Worm (Caenorhabditis elegans) whole organism, L3 larva: ENCODE results near the gene srh-265.
A peak's percentile ranks its signal among the peaks of the same experiment; 100 is the strongest.

Experiments
- aly-2 ChIP-seq: fragments of 150-350 bp; optimal IDR thresholded peaks from 2 replicates; lab custom pipeline; 2014; ENCODE audit warnings: missing biosample characterization, missing genetic modification characterization
- ama-1 ChIP-seq: fragments of 150-350 bp; optimal IDR thresholded peaks from 2 replicates; lab custom pipeline; 2018
- ceh-16 ChIP-seq: sonication (generic microtip); optimal IDR thresholded peaks from 2 replicates; lab custom pipeline; 2017; ENCODE audit warnings: missing biosample characterization, missing genetic modification characterization
- ceh-82 ChIP-seq: fragments of 150-350 bp; optimal IDR thresholded peaks from 2 replicates; lab custom pipeline; 2014; ENCODE audit warnings: missing biosample characterization, missing genetic modification characterization
- ceh-9 ChIP-seq: sonication (generic microtip); optimal IDR thresholded peaks from 2 replicates; lab custom pipeline; 2018; ENCODE audit warnings: missing biosample characterization, missing genetic modification characterization
- daf-12 ChIP-seq: fragments of 150-350 bp; optimal IDR thresholded peaks from 2 replicates; lab custom pipeline; 2014; ENCODE audit warnings: missing biosample characterization, missing genetic modification reagents, missing genetic modification characterization
- egl-5 ChIP-seq: fragments of 150-350 bp; optimal IDR thresholded peaks from 2 replicates; lab custom pipeline; 2017; ENCODE audit warnings: missing biosample characterization, missing genetic modification reagents, missing genetic modification characterization, inconsistent platforms
- elt-1 ChIP-seq: fragments of 150-350 bp; optimal IDR thresholded peaks from 2 replicates; lab custom pipeline; 2014; ENCODE audit warnings: missing biosample characterization, missing genetic modification characterization
- elt-2 ChIP-seq: sonication (generic microtip); optimal IDR thresholded peaks from 2 replicates; lab custom pipeline; 2016; ENCODE audit warnings: missing genetic modification reagents, mild to moderate bottlenecking, missing genetic modification characterization, missing compliant biosample characterization
- eor-1 ChIP-seq, 2 experiments: fragments of 150-350 bp; optimal IDR thresholded peaks; 2 replicates each; lab custom pipeline; 2014 to 2018; ENCODE audit warnings: missing biosample characterization in 2 of 2, missing genetic modification characterization in 2 of 2
- fkh-10 ChIP-seq: sonication (generic microtip); optimal IDR thresholded peaks from 2 replicates; lab custom pipeline; 2017; ENCODE audit warnings: missing biosample characterization, missing genetic modification reagents, missing genetic modification characterization
- fkh-2 ChIP-seq: fragments of 150-350 bp; optimal IDR thresholded peaks from 2 replicates; lab custom pipeline; 2014; ENCODE audit warnings: missing biosample characterization, missing genetic modification reagents, missing genetic modification characterization
- fos-1 ChIP-seq: fragments of 150-350 bp; optimal IDR thresholded peaks from 2 replicates; lab custom pipeline; 2014; ENCODE audit warnings: missing biosample characterization, missing genetic modification characterization
- hmg-11 ChIP-seq: sonication (generic microtip); optimal IDR thresholded peaks from 2 replicates; lab custom pipeline; 2016; ENCODE audit warnings: missing genetic modification characterization, missing compliant biosample characterization
- jun-1 ChIP-seq: fragments of 150-350 bp; optimal IDR thresholded peaks from 2 replicates; lab custom pipeline; 2014; ENCODE audit warnings: missing biosample characterization, missing genetic modification reagents, missing genetic modification characterization
- lin-15B ChIP-seq: fragments of 150-350 bp; optimal IDR thresholded peaks from 2 replicates; lab custom pipeline; 2014; ENCODE audit warnings: missing biosample characterization, missing genetic modification characterization
- lin-39 ChIP-seq: fragments of 150-350 bp; optimal IDR thresholded peaks from 2 replicates; lab custom pipeline; 2018; ENCODE audit warnings: missing biosample characterization, missing genetic modification reagents, missing genetic modification characterization
- lsy-12 ChIP-seq: sonication (generic microtip); optimal IDR thresholded peaks from 2 replicates; lab custom pipeline; 2016; ENCODE audit warnings: mild to moderate bottlenecking, missing genetic modification characterization, missing compliant biosample characterization
- mdl-1 ChIP-seq: fragments of 150-350 bp; optimal IDR thresholded peaks from 2 replicates; lab custom pipeline; 2014; ENCODE audit warnings: missing biosample characterization, missing genetic modification characterization
- mml-1 ChIP-seq: fragments of 150-350 bp; sonication (generic microtip); optimal IDR thresholded peaks from 3 replicates; lab custom pipeline; 2014; ENCODE audit warnings: missing biosample characterization, missing genetic modification characterization
- nfya-1 ChIP-seq: sonication (generic microtip); optimal IDR thresholded peaks from 2 replicates; lab custom pipeline; 2017; ENCODE audit warnings: missing genetic modification characterization, mild to moderate bottlenecking, missing compliant biosample characterization, antibody characterized with exemption, moderate library complexity; ENCODE audit not compliant: insufficient read depth
- nhr-11 ChIP-seq: fragments of 150-350 bp; optimal IDR thresholded peaks from 2 replicates; lab custom pipeline; 2014; ENCODE audit warnings: missing biosample characterization, missing genetic modification characterization
- nhr-23 ChIP-seq: fragments of 150-350 bp; optimal IDR thresholded peaks from 2 replicates; lab custom pipeline; 2014; ENCODE audit warnings: missing biosample characterization, missing genetic modification reagents, missing genetic modification characterization
- nhr-25 ChIP-seq: sonication (generic microtip); optimal IDR thresholded peaks from 2 replicates; lab custom pipeline; 2017; ENCODE audit warnings: missing biosample characterization, missing genetic modification characterization
- nhr-28 ChIP-seq: fragments of 150-350 bp; optimal IDR thresholded peaks from 2 replicates; lab custom pipeline; 2014; ENCODE audit warnings: missing biosample characterization, missing genetic modification characterization
- nhr-43 ChIP-seq: sonication (generic microtip); optimal IDR thresholded peaks from 2 replicates; lab custom pipeline; 2016; ENCODE audit warnings: mild to moderate bottlenecking, missing genetic modification characterization, missing compliant biosample characterization; ENCODE audit not compliant: poor library complexity, severe bottlenecking
- nhr-76 ChIP-seq: fragments of 150-350 bp; sonication (generic microtip); optimal IDR thresholded peaks from 5 replicates; lab custom pipeline; 2014; ENCODE audit warnings: missing biosample characterization, missing genetic modification characterization
- pha-4 ChIP-seq: fragments of 150-350 bp; optimal IDR thresholded peaks from 2 replicates; lab custom pipeline; 2014; ENCODE audit warnings: missing biosample characterization, missing genetic modification reagents, missing genetic modification characterization
- pqm-1 ChIP-seq: fragments of 150-350 bp; optimal IDR thresholded peaks from 2 replicates; lab custom pipeline; 2017; ENCODE audit warnings: missing biosample characterization, missing genetic modification characterization, inconsistent platforms
- skn-1 ChIP-seq: fragments of 150-350 bp; optimal IDR thresholded peaks from 2 replicates; lab custom pipeline; 2014; ENCODE audit warnings: missing biosample characterization, missing genetic modification characterization
- snpc-4 ChIP-seq: fragments of 150-350 bp; optimal IDR thresholded peaks from 2 replicates; lab custom pipeline; 2014; ENCODE audit warnings: missing biosample characterization, missing genetic modification characterization
- unc-39 ChIP-seq: sonication (generic microtip); optimal IDR thresholded peaks from 4 replicates; lab custom pipeline; 2017; ENCODE audit warnings: missing biosample characterization, missing genetic modification characterization
- ztf-11 ChIP-seq: fragments of 150-350 bp; optimal IDR thresholded peaks from 2 replicates; lab custom pipeline; 2014; ENCODE audit warnings: missing biosample characterization, missing genetic modification characterization

Gene srh-265

ce11 chrV:15412625-15413024, 3.4 kb upstream of the srh-265 start, which contains the start of gene srbc-63:
Gene srbc-63, minus strand, starts transcription at chrV:15412725.
- TF ChIP-seq nfya-1 (tag; lab: Kevin White, UChicago) (no peak), daf-12 (tag; lab: Kevin White, UChicago) (no peak), pha-4 (no peak), skn-1 (tag; lab: Kevin White, UChicago) (no peak), eor-1 (tag; optimal IDR thresholded peaks at IDR 0.05; lab: Kevin White, UChicago) (no peak), nhr-11 (tag; lab: Kevin White, UChicago) (no peak), nhr-28 (no peak), lin-39 (tag; lab: Kevin White, UChicago) (no peak), fos-1 (tag; lab: Kevin White, UChicago) (no peak), nhr-43 (no peak), jun-1 (tag; lab: Kevin White, UChicago) (no peak), aly-2 (tag; lab: Kevin White, UChicago) (no peak), unc-39 (tag; lab: Kevin White, UChicago) (no peak), hmg-11 (tag; lab: Kevin White, UChicago) (no peak), fkh-2 (tag; lab: Kevin White, UChicago) (no peak), fkh-10 (GFP tag; lab: Kevin White, UChicago) (no peak), ceh-16 (tag; lab: Kevin White, UChicago) (no peak), snpc-4 (tag; lab: Kevin White, UChicago) (no peak), ceh-82 (tag; lab: Kevin White, UChicago) (no peak)

- no peak for TF ChIP-seq nhr-28
- no peak for TF ChIP-seq elt-1 (tag; lab: Kevin White, UChicago)
- TF ChIP-seq daf-12 (tag; lab: Kevin White, UChicago), result no peak
- no peak for TF ChIP-seq unc-39 (tag; lab: Kevin White, UChicago)
- TF ChIP-seq ceh-16 (tag; lab: Kevin White, UChicago), result no peak
Observed at ce11 chrV:15413847-15414246, 2.2 kb upstream of the srh-265 start, which contains the start of gene srh-264. Gene srh-264, plus strand, starts transcription at chrV:15414147.

ce11 chrV:15417822-15418221, 1.8 kb downstream of the srh-265 start, which contains the start of gene T06E6.10:
Gene T06E6.10, plus strand, starts transcription at chrV:15418122.
- no peak for TF ChIP-seq pqm-1 (tag; lab: Kevin White, UChicago)
- TF ChIP-seq hmg-11 (tag; lab: Kevin White, UChicago), result no peak
- no peak for TF ChIP-seq elt-1 (tag; lab: Kevin White, UChicago)
- no peak for TF ChIP-seq nhr-28
- TF ChIP-seq egl-5 (tag; lab: Kevin White, UChicago), result no peak
- TF ChIP-seq eor-1 (tag; optimal IDR thresholded peaks at IDR 0.05; lab: Kevin White, UChicago), result no peak
- TF ChIP-seq lsy-12 (tag; lab: Kevin White, UChicago), result no peak

ce11 chrV:15423601-15424000, 7.5 kb downstream of the srh-265 start, which contains the start of gene fbxa-104:
Gene fbxa-104, minus strand, starts transcription at chrV:15423683.
- TF ChIP-seq ceh-16 (tag; lab: Kevin White, UChicago) (no peak), snpc-4 (tag; lab: Kevin White, UChicago) (no peak), ceh-9 (no peak), daf-12 (tag; lab: Kevin White, UChicago) (no peak), nhr-25 (tag; lab: Kevin White, UChicago) (no peak), hmg-11 (tag; lab: Kevin White, UChicago) (no peak)

- TF ChIP-seq jun-1 (tag; lab: Kevin White, UChicago) (no peak), lin-15B (tag; lab: Kevin White, UChicago) (no peak), mdl-1 (tag; lab: Kevin White, UChicago) (no peak), ama-1 (lab: Kevin White, UChicago) (no peak), lsy-12 (tag; lab: Kevin White, UChicago) (no peak), nhr-76 (tag; lab: Kevin White, UChicago) (no peak), elt-2 (tag; lab: Kevin White, UChicago) (peak; percentile 70), hmg-11 (tag; lab: Kevin White, UChicago) (no peak), ceh-82 (tag; lab: Kevin White, UChicago) (no peak), lin-39 (tag; lab: Kevin White, UChicago) (no peak), nhr-23 (tag; lab: Kevin White, UChicago) (no peak), egl-5 (tag; lab: Kevin White, UChicago) (no peak), ztf-11 (tag; lab: Kevin White, UChicago) (no peak), mml-1 (tag; lab: Kevin White, UChicago) (no peak), pha-4 (peak; percentile 1)
- TF ChIP-seq, all 47 proteins: peak for 2
Observed at ce11 chrV:15425368-15426091, 9.5 kb downstream of the srh-265 start, which contains the start of gene Y36E3A.2. Gene Y36E3A.2, plus strand, starts transcription at chrV:15426041.
